Worm (Caenorhabditis elegans) whole organism, L2 larva: Measurements from ENCODE around the gene sodh-2.

Experiments
- C34F6.9 ChIP-seq: fragments of 150-350 bp; optimal IDR thresholded peaks from 2 replicates; lab custom pipeline; 2014; ENCODE audit warnings: missing biosample characterization, missing genetic modification characterization
- F13H6.1 ChIP-seq: sonication (generic microtip); optimal IDR thresholded peaks from 2 replicates; lab custom pipeline; 2016; ENCODE audit warnings: missing genetic modification characterization, missing compliant biosample characterization
- Y55F3AM.14 ChIP-seq: fragments of 200-800 bp; sonication (Bioruptor generic); optimal IDR thresholded peaks from 2 replicates; lab custom pipeline; 2018; ENCODE audit warnings: mild to moderate bottlenecking, missing genetic modification characterization, missing compliant biosample characterization
- alr-1 ChIP-seq: fragments of 150-350 bp; optimal IDR thresholded peaks from 2 replicates; lab custom pipeline; 2014; ENCODE audit warnings: missing biosample characterization, missing genetic modification characterization
- aly-2 ChIP-seq: fragments of 150-350 bp; optimal IDR thresholded peaks from 2 replicates; lab custom pipeline; 2014; ENCODE audit warnings: missing biosample characterization, missing genetic modification characterization
- ama-1 ChIP-seq: fragments of 150-350 bp; optimal IDR thresholded peaks from 2 replicates; lab custom pipeline; 2018; ENCODE audit warnings: inconsistent platforms
- crh-2 ChIP-seq: sonication (generic microtip); optimal IDR thresholded peaks from 2 replicates; lab custom pipeline; 2017; ENCODE audit warnings: missing biosample characterization, missing genetic modification characterization
- elt-1 ChIP-seq: fragments of 150-350 bp; optimal IDR thresholded peaks from 2 replicates; lab custom pipeline; 2014; ENCODE audit warnings: missing biosample characterization, missing genetic modification characterization
- fos-1 ChIP-seq: fragments of 150-350 bp; optimal IDR thresholded peaks from 2 replicates; lab custom pipeline; 2014; ENCODE audit warnings: missing biosample characterization, missing genetic modification characterization
- lin-11 ChIP-seq: fragments of 150-350 bp; sonication (generic microtip); optimal IDR thresholded peaks from 2 replicates; lab custom pipeline; 2014; ENCODE audit warnings: missing biosample characterization, missing genetic modification characterization, inconsistent platforms, mixed read lengths
- lin-13 ChIP-seq: fragments of 150-350 bp; optimal IDR thresholded peaks from 2 replicates; lab custom pipeline; 2014; ENCODE audit warnings: missing biosample characterization, missing genetic modification reagents, missing genetic modification characterization
- lin-39 ChIP-seq: fragments of 150-350 bp; optimal IDR thresholded peaks from 2 replicates; lab custom pipeline; 2014; ENCODE audit warnings: missing biosample characterization, missing genetic modification reagents, missing genetic modification characterization
- lsy-2 ChIP-seq, 2 experiments: fragments of 150-350 bp in 1 of 2; sonication (generic microtip) in 1 of 2; optimal IDR thresholded peaks; 2 replicates each; lab custom pipeline; 2014 to 2017; ENCODE audit warnings: missing biosample characterization in 2 of 2, missing genetic modification characterization in 2 of 2
- mab-5 ChIP-seq: fragments of 150-350 bp; optimal IDR thresholded peaks from 2 replicates; lab custom pipeline; 2014; ENCODE audit warnings: missing biosample characterization, missing genetic modification characterization
- mdl-1 ChIP-seq, 2 experiments: fragments of 150-350 bp in 1 of 2; sonication (generic microtip) in 1 of 2; optimal IDR thresholded peaks; 2 replicates each; lab custom pipeline; 2017; ENCODE audit warnings: missing biosample characterization in 2 of 2, missing genetic modification characterization in 2 of 2
- nhr-10 ChIP-seq: sonication (generic microtip); optimal IDR thresholded peaks from 2 replicates; lab custom pipeline; 2017; ENCODE audit warnings: missing biosample characterization, missing genetic modification characterization
- nhr-12 ChIP-seq: fragments of 150-350 bp; optimal IDR thresholded peaks from 2 replicates; lab custom pipeline; 2014; ENCODE audit warnings: missing biosample characterization, missing genetic modification characterization
- nhr-129 ChIP-seq: fragments of 150-350 bp; optimal IDR thresholded peaks from 2 replicates; lab custom pipeline; 2014; ENCODE audit warnings: missing biosample characterization, missing genetic modification characterization
- nhr-21 ChIP-seq: fragments of 150-350 bp; optimal IDR thresholded peaks from 2 replicates; lab custom pipeline; 2014; ENCODE audit warnings: missing biosample characterization, missing genetic modification characterization
- nhr-23 ChIP-seq: fragments of 150-350 bp; optimal IDR thresholded peaks from 2 replicates; lab custom pipeline; 2014; ENCODE audit warnings: missing biosample characterization, missing genetic modification reagents, missing genetic modification characterization
- nhr-6 ChIP-seq: fragments of 150-350 bp; optimal IDR thresholded peaks from 2 replicates; lab custom pipeline; 2014; ENCODE audit warnings: missing biosample characterization, missing genetic modification characterization
- peb-1 ChIP-seq: fragments of 150-350 bp; optimal IDR thresholded peaks from 2 replicates; lab custom pipeline; 2014; ENCODE audit warnings: missing biosample characterization, missing genetic modification characterization
- sem-4 ChIP-seq: fragments of 150-350 bp; optimal IDR thresholded peaks from 2 replicates; lab custom pipeline; 2014; ENCODE audit warnings: missing biosample characterization, missing genetic modification reagents, missing genetic modification characterization
- sma-3 ChIP-seq: sonication (generic microtip); optimal IDR thresholded peaks from 2 replicates; lab custom pipeline; 2016; ENCODE audit warnings: missing genetic modification reagents, missing genetic modification characterization, missing compliant biosample characterization
- sma-9 ChIP-seq, 2 experiments: fragments of 150-350 bp in 1 of 2; sonication (generic microtip) in 1 of 2; optimal IDR thresholded peaks; 2 replicates each; lab custom pipeline; 2014 to 2016; ENCODE audit warnings: missing genetic modification characterization in 2 of 2, mild to moderate bottlenecking in 1 of 2, missing biosample characterization in 1 of 2, missing compliant biosample characterization in 1 of 2, missing genetic modification reagents in 1 of 2, moderate library complexity in 1 of 2
- snpc-4 ChIP-seq: fragments of 150-350 bp; optimal IDR thresholded peaks from 2 replicates; lab custom pipeline; 2014; ENCODE audit warnings: missing biosample characterization, missing genetic modification characterization
- unc-39 ChIP-seq: fragments of 150-350 bp; optimal IDR thresholded peaks from 2 replicates; lab custom pipeline; 2014; ENCODE audit warnings: missing biosample characterization, missing genetic modification characterization
- unc-55 ChIP-seq: fragments of 150-350 bp; sonication (generic microtip); optimal IDR thresholded peaks from 3 replicates; lab custom pipeline; 2014; ENCODE audit warnings: missing biosample characterization, missing genetic modification reagents, missing genetic modification characterization
- unc-62 ChIP-seq: fragments of 150-350 bp; optimal IDR thresholded peaks from 2 replicates; lab custom pipeline; 2014; ENCODE audit warnings: missing biosample characterization, missing genetic modification reagents, missing genetic modification characterization

Gene sodh-2

ce11 chrV:11891143-11891862 lies at the start of gene sodh-2, which contains the start of gene srx-76:
Gene sodh-2 (minus strand): TSS chrV:11891243.
Gene srx-76 (plus strand): TSS chrV:11891812.
- TF ChIP-seq nhr-10 (tag; lab: Kevin White, UChicago) = no peak
- no peak for TF ChIP-seq sma-9 (GFP tag; optimal IDR thresholded peaks at IDR 0.05; lab: Kevin White, UChicago)
- no peak for TF ChIP-seq sma-9 (tag; optimal IDR thresholded peaks at IDR 0.05; lab: Kevin White, UChicago)
- TF ChIP-seq peb-1 (tag; lab: Kevin White, UChicago) = no peak
- TF ChIP-seq lsy-2 (tag; optimal IDR thresholded peaks at IDR 0.05; lab: Kevin White, UChicago) = no peak
- TF ChIP-seq sem-4 = no peak
- no peak for TF ChIP-seq nhr-23 (tag; lab: Kevin White, UChicago)
- no peak for TF ChIP-seq unc-39 (tag; lab: Kevin White, UChicago)
- no peak for TF ChIP-seq unc-62 (GFP tag; lab: Kevin White, UChicago)
- no peak for TF ChIP-seq elt-1 (tag; lab: Kevin White, UChicago)

DNA sequence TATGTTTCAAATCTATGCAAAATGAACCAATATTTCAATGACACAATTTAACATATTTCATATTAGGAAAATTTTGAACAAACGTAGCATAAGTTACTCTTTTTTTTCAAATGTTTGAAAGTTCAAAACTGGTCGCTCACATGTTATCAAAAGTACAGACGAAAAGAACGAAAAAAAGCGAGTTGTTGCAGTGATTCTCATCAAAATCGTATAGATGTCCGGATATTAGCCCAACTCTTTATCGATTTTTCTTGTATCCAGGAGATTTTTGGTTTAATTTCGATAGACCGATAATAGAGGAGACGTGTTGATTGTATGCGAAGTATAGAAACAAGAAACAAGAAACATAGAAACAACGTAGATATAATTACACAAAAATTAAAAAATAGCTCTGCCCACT lies 49.3 kb upstream of the sodh-2 start:
- TF ChIP-seq mdl-1 (tag; optimal IDR thresholded peaks at IDR 0.05; lab: Kevin White, UChicago) = no peak
- no peak for TF ChIP-seq sma-3
- no peak for TF ChIP-seq unc-55
- no peak for TF ChIP-seq snpc-4
- TF ChIP-seq lin-11 = no peak
- no peak for TF ChIP-seq Y55F3AM.14 (GFP tag; lab: Kevin White, UChicago)
- TF ChIP-seq ama-1 (lab: Kevin White, UChicago) = no peak

- TF ChIP-seq lsy-2 (tag; optimal IDR thresholded peaks at IDR 0.05; lab: Kevin White, UChicago) (no peak), sma-3 (no peak)
- TF ChIP-seq, all 48 proteins: peak for 0
Observed at ce11 chrV:11937710-11938109, 46.7 kb upstream of the sodh-2 start, which contains the start of gene gpla-1. Gene gpla-1 (minus strand): TSS chrV:11937810.

DNA sequence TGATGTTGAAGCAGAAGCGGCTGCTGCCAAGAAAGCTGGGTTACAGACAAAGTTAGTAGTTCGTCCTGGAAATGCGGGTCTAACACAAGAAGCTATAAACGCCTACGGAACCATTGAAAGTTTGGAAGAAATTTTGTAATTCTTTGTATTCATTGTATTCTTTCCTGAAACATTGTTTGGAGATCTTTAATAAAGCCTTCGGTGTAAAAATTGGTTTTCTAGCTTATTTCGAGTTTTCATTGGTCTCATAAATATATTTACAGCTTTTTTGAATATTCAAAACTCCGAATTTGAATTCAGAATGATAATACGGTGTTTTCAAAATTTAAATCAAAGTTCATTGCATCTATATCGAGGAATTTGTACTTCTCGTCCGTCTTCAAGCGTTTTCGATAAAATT lies 43.8 kb upstream of the sodh-2 start, which contains the start of gene F58H1.8:
Gene F58H1.8 (plus strand): TSS at position 301 of the 400 bp plus-strand sequence.
- TF ChIP-seq nhr-129 (tag; lab: Kevin White, UChicago) (no peak), mab-5 (no peak), fos-1 (tag; lab: Kevin White, UChicago) (no peak), alr-1 (tag; lab: Kevin White, UChicago) (no peak), F13H6.1 (no peak), unc-39 (tag; lab: Kevin White, UChicago) (no peak), sem-4 (no peak), unc-62 (GFP tag; lab: Kevin White, UChicago) (no peak), nhr-10 (tag; lab: Kevin White, UChicago) (no peak), aly-2 (no peak), peb-1 (tag; lab: Kevin White, UChicago) (no peak)

DNA sequence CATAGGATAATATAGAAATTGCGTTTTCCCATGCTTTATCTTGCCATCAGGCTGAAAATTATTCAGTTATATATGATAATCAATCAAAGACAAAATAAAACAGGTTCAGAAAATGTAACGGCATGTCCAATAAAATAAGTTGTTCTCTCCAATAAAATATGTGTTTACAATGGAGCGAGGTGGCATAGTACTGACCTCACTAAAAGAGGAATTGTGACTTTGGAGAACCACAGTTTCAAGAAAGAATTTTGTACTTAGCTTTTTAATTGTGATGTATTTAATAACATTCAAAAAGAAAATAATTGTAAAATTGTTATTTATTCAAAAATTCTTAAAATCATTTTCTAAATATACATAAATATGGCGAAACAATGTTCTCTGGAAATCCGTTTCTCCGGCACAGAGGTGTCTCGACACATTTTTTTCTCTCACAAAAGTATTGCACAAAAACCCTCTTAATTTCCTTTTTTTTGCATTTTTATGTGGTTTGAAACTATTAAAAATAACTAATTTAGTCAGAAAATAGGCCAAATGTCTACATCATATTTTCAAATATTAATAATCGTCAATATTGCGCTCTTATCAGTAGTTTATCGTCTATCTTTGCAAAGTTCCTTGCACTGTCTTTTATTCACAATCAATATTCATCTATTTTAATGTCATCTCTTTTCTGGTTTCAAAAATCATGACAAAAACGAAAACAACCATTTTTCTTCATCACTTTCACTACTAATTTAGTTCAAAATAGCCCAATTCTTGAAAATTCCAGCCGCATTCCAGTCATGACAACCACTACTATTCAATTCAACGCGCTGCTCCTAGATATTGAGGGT lies 42.4 kb upstream of the sodh-2 start, which contains the start of the genes aman-2 and F58H1.3:
Gene aman-2 (minus strand): TSS at position 51 of the 833 bp plus-strand sequence.
Gene F58H1.3 (plus strand): TSS at position 783 of the 833 bp plus-strand sequence.
- TF ChIP-seq nhr-129 (tag; lab: Kevin White, UChicago) (peak; percentile 37), lsy-2 (tag; optimal IDR thresholded peaks at IDR 0.05; lab: Kevin White, UChicago) (peak in 1 of 2 experiments; percentile 70), C34F6.9 (tag; lab: Kevin White, UChicago) (peak; percentile 82), nhr-12 (tag; lab: Kevin White, UChicago) (no peak), F13H6.1 (no peak), fos-1 (tag; lab: Kevin White, UChicago) (peak; percentile 6), peb-1 (tag; lab: Kevin White, UChicago) (no peak), unc-55 (peak; percentile 66), snpc-4 (peak; percentile 11), lin-13 (GFP tag; lab: Kevin White, UChicago) (peak; percentile 36), lin-39 (no peak), sma-3 (peak; percentile 60), crh-2 (peak; percentile 26)

DNA sequence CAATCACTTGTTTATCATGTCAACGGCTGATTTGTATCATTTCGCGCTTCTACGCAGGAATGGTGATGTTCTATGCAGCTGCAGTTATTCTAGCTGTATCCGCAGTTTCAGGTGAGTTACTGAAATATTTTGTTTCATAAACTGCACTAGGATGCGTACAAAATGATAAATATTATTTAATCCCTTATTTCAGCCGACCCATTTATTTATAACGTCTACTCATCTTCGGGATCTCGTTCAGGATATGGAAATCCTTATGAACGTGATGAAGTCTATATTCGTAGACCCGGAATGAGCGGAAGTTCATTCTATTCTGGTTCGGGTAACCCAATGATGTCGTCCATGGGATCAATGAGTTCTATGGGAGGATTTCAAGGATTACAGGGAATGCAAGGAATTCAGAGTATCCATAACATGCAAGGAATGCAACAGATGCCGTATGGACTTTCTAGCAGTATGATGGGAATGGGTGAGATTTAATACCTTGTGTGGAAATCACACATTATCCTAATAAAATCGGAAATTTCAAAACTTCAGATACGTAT lies 38.1 kb upstream of the sodh-2 start, which contains the start of gene F58H1.2:
Gene F58H1.2 (plus strand): TSS at position 51 of the 545 bp plus-strand sequence.
- TF ChIP-seq elt-1 (tag; lab: Kevin White, UChicago) (no peak), nhr-21 (no peak), nhr-10 (tag; lab: Kevin White, UChicago) (no peak), unc-55 (no peak), mdl-1 (tag; optimal IDR thresholded peaks at IDR 0.05; lab: Kevin White, UChicago) (no peak), sma-3 (no peak), nhr-6 (tag; lab: Kevin White, UChicago) (no peak)
- TF ChIP-seq, all 48 proteins: peak for 0
